Fruit fly (Drosophila melanogaster) whole organism, embryonic: ENCODE results near the gene roq.

Source experiments
- Antp ChIP-seq: fragments of 200-800 bp; sonication (Bioruptor generic); optimal IDR thresholded peaks from 3 replicates; lab custom pipeline; 2016; ENCODE audit warnings: missing biosample characterization, missing genetic modification characterization
- CG10321 ChIP-seq: fragments of 200-800 bp; sonication (Bioruptor generic); IDR thresholded peaks from 2 replicates; pipeline ENCODE4 v1.3.6; 2022; ENCODE audit warnings: missing biosample characterization, missing genetic modification characterization
- CG12155 ChIP-seq: fragments of 200-800 bp; sonication (Bioruptor generic); optimal IDR thresholded peaks from 3 replicates; lab custom pipeline; 2016; ENCODE audit warnings: missing biosample characterization, missing genetic modification characterization
- CG12744 ChIP-seq: fragments of 200-800 bp; sonication (Bioruptor generic); optimal IDR thresholded peaks from 2 replicates; lab custom pipeline; 2016; ENCODE audit warnings: missing biosample characterization, missing genetic modification characterization
- CG12769 ChIP-seq: fragments of 200-800 bp; sonication (Bioruptor generic); optimal IDR thresholded peaks from 2 replicates; lab custom pipeline; 2019; ENCODE audit warnings: missing biosample characterization, mild to moderate bottlenecking, missing genetic modification characterization, moderate library complexity
- CG13123 ChIP-seq: fragments of 200-800 bp; sonication (Bioruptor generic); optimal IDR thresholded peaks from 2 replicates; lab custom pipeline; 2016; ENCODE audit warnings: missing biosample characterization, missing genetic modification characterization
- CG13296 ChIP-seq: fragments of 200-800 bp; sonication (Bioruptor generic); optimal IDR thresholded peaks from 3 replicates; lab custom pipeline; 2018; ENCODE audit warnings: missing biosample characterization, mild to moderate bottlenecking, missing genetic modification characterization
- CG15269 ChIP-seq: fragments of 200-800 bp; sonication (Bioruptor generic); optimal IDR thresholded peaks from 2 replicates; lab custom pipeline; 2018; ENCODE audit warnings: missing biosample characterization, mild to moderate bottlenecking, missing genetic modification characterization, moderate library complexity
- CG2678 ChIP-seq: fragments of 200-800 bp; sonication (Bioruptor generic); optimal IDR thresholded peaks from 3 replicates; lab custom pipeline; 2019; ENCODE audit warnings: missing biosample characterization, mild to moderate bottlenecking, missing genetic modification characterization, moderate library complexity
- CG3281 ChIP-seq: fragments of 200-800 bp; sonication (Bioruptor generic); optimal IDR thresholded peaks from 3 replicates; lab custom pipeline; 2017; ENCODE audit warnings: missing biosample characterization, mild to moderate bottlenecking, missing genetic modification characterization
- CG33213 ChIP-seq: fragments of 200-800 bp; sonication (Bioruptor generic); optimal IDR thresholded peaks from 3 replicates; lab custom pipeline; 2016; ENCODE audit warnings: missing biosample characterization, missing genetic modification characterization
- CG34422 ChIP-seq: fragments of 200-800 bp; sonication (Bioruptor generic); IDR thresholded peaks from 3 replicates; pipeline ENCODE4 v1.3.6; 2022; ENCODE audit warnings: missing biosample characterization, missing genetic modification characterization
- CG4730 ChIP-seq: fragments of 200-800 bp; sonication (Bioruptor generic); IDR thresholded peaks from 2 replicates; pipeline ENCODE4 v1.3.6; 2022; ENCODE audit warnings: missing biosample characterization, missing genetic modification characterization
- CG6254 ChIP-seq: fragments of 200-800 bp; sonication (Bioruptor generic); optimal IDR thresholded peaks from 3 replicates; lab custom pipeline; 2017; ENCODE audit warnings: mild to moderate bottlenecking, missing biosample characterization, missing genetic modification reagents, missing genetic modification characterization
- CG7372 ChIP-seq: fragments of 200-800 bp; sonication (Bioruptor generic); IDR thresholded peaks from 2 replicates; pipeline ENCODE4 v1.3.6; 2022; ENCODE audit warnings: missing biosample characterization, missing genetic modification characterization
- CG7556 ChIP-seq: fragments of 200-800 bp; sonication (Bioruptor generic); optimal IDR thresholded peaks from 2 replicates; lab custom pipeline; 2017; ENCODE audit warnings: missing biosample characterization, mild to moderate bottlenecking, missing genetic modification characterization
- CG7928 ChIP-seq: fragments of 200-800 bp; sonication (Bioruptor generic); optimal IDR thresholded peaks from 2 replicates; lab custom pipeline; 2017; ENCODE audit warnings: missing biosample characterization, mild to moderate bottlenecking, missing genetic modification characterization
- CG9727 ChIP-seq: fragments of 200-800 bp; sonication (Bioruptor generic); optimal IDR thresholded peaks from 3 replicates; lab custom pipeline; 2017; ENCODE audit warnings: missing biosample characterization, mild to moderate bottlenecking, missing genetic modification characterization
- CkIIα-i1 ChIP-seq: fragments of 200-800 bp; sonication (Bioruptor generic); IDR thresholded peaks from 2 replicates; pipeline ENCODE4 v1.3.6; 2022; ENCODE audit warnings: missing biosample characterization, missing genetic modification characterization
- Ets97D ChIP-seq: fragments of 200-800 bp; sonication (Bioruptor generic); optimal IDR thresholded peaks from 3 replicates; lab custom pipeline; 2016; ENCODE audit warnings: missing biosample characterization, missing genetic modification characterization
- MBD-R2 ChIP-seq: fragments of 200-800 bp; sonication (Bioruptor generic); IDR thresholded peaks from 2 replicates; pipeline ENCODE4 v1.3.6; 2022; ENCODE audit warnings: missing biosample characterization, missing genetic modification characterization
- Max ChIP-seq: fragments of 200-800 bp; sonication (Bioruptor generic); optimal IDR thresholded peaks from 2 replicates; lab custom pipeline; 2016; ENCODE audit warnings: missing biosample characterization, mild to moderate bottlenecking, missing genetic modification characterization
- Mrtf ChIP-seq: fragments of 200-800 bp; sonication (Bioruptor generic); IDR thresholded peaks from 3 replicates; pipeline ENCODE4 v1.3.6; 2022; ENCODE audit warnings: missing biosample characterization, missing genetic modification characterization
- Nf-YB ChIP-seq: fragments of 200-800 bp; sonication (Bioruptor generic); optimal IDR thresholded peaks from 3 replicates; lab custom pipeline; 2019; ENCODE audit warnings: missing biosample characterization, mild to moderate bottlenecking, missing genetic modification characterization, moderate library complexity
- Six4 ChIP-seq: fragments of 200-800 bp; sonication (Bioruptor generic); optimal IDR thresholded peaks from 2 replicates; lab custom pipeline; 2016; ENCODE audit warnings: missing biosample characterization, missing genetic modification characterization
- TFAM ChIP-seq: fragments of 200-800 bp; sonication (Bioruptor generic); optimal IDR thresholded peaks from 2 replicates; lab custom pipeline; 2017; ENCODE audit warnings: missing biosample characterization, missing genetic modification characterization, inconsistent platforms
- Tbp ChIP-seq: fragments of >200 bp; optimal IDR thresholded peaks from 2 replicates; lab custom pipeline; 2018; ENCODE audit warnings: missing biosample characterization, missing genetic modification characterization
- btn ChIP-seq: fragments of 200-800 bp; sonication (Bioruptor generic); optimal IDR thresholded peaks from 2 replicates; lab custom pipeline; 2016; ENCODE audit warnings: missing biosample characterization, missing genetic modification characterization
- cas ChIP-seq: fragments of 200-800 bp; sonication (Bioruptor generic); IDR thresholded peaks from 2 replicates; pipeline ENCODE4 v1.3.6; 2022; ENCODE audit warnings: missing biosample characterization, missing genetic modification characterization
- crc ChIP-seq: fragments of 200-800 bp; sonication (Bioruptor generic); optimal IDR thresholded peaks from 2 replicates; lab custom pipeline; 2016; ENCODE audit warnings: missing biosample characterization, missing genetic modification characterization
- dm ChIP-seq: fragments of 200-800 bp; sonication (Bioruptor generic); optimal IDR thresholded peaks from 3 replicates; lab custom pipeline; 2016; ENCODE audit warnings: missing biosample characterization, missing genetic modification characterization
- fd102C ChIP-seq: fragments of 200-800 bp; sonication (Bioruptor generic); optimal IDR thresholded peaks from 2 replicates; lab custom pipeline; 2018; ENCODE audit warnings: missing biosample characterization, mild to moderate bottlenecking, missing genetic modification characterization, moderate library complexity
- grau ChIP-seq: fragments of 200-800 bp; optimal IDR thresholded peaks from 3 replicates; lab custom pipeline; 2019; ENCODE audit warnings: missing biosample characterization, mild to moderate bottlenecking, missing genetic modification characterization, moderate library complexity
- gsb-n ChIP-seq: fragments of 200-800 bp; sonication (Bioruptor generic); optimal IDR thresholded peaks from 3 replicates; lab custom pipeline; 2018; ENCODE audit warnings: missing biosample characterization, mild to moderate bottlenecking, missing genetic modification characterization
- her ChIP-seq: fragments of 200-800 bp; sonication (Bioruptor generic); optimal IDR thresholded peaks from 2 replicates; lab custom pipeline; 2016; ENCODE audit warnings: missing biosample characterization, missing genetic modification characterization
- jing ChIP-seq: fragments of 200-800 bp; sonication (Bioruptor generic); optimal IDR thresholded peaks from 2 replicates; lab custom pipeline; 2018; ENCODE audit warnings: missing biosample characterization, mild to moderate bottlenecking, missing genetic modification characterization
- kay ChIP-seq: fragments of 200-800 bp; sonication (Bioruptor generic); optimal IDR thresholded peaks from 2 replicates; lab custom pipeline; 2016; ENCODE audit warnings: missing biosample characterization, missing genetic modification characterization
- ken ChIP-seq: fragments of 200-800 bp; sonication (Bioruptor generic); IDR thresholded peaks from 3 replicates; pipeline ENCODE4 v1.3.6; 2022; ENCODE audit warnings: missing biosample characterization, missing genetic modification characterization
- lmd ChIP-seq: fragments of 200-800 bp; sonication (Bioruptor generic); IDR thresholded peaks from 2 replicates; pipeline ENCODE4 v1.3.6; 2022; ENCODE audit warnings: missing biosample characterization, missing genetic modification characterization
- mld ChIP-seq: fragments of 200-800 bp; sonication (Bioruptor generic); IDR thresholded peaks from 3 replicates; pipeline ENCODE4 v1.3.6; 2022; ENCODE audit warnings: missing biosample characterization, missing genetic modification characterization; ENCODE audit not compliant: partially characterized antibody
- odd ChIP-seq: fragments of 200-800 bp; sonication (Bioruptor generic); optimal IDR thresholded peaks from 2 replicates; lab custom pipeline; 2017; ENCODE audit warnings: missing biosample characterization, mild to moderate bottlenecking, missing genetic modification characterization
- org-1 ChIP-seq: fragments of 200-800 bp; sonication (Bioruptor generic); optimal IDR thresholded peaks from 2 replicates; lab custom pipeline; 2017; ENCODE audit warnings: missing biosample characterization, missing genetic modification characterization
- pita ChIP-seq: fragments of 200-800 bp; sonication (Bioruptor generic); optimal IDR thresholded peaks from 2 replicates; lab custom pipeline; 2017; ENCODE audit warnings: missing biosample characterization, mild to moderate bottlenecking, missing genetic modification characterization
- pum ChIP-seq: fragments of 200-800 bp; sonication (Bioruptor generic); optimal IDR thresholded peaks from 2 replicates; lab custom pipeline; 2016; ENCODE audit warnings: missing biosample characterization, missing genetic modification characterization
- scrt ChIP-seq: fragments of 200-800 bp; sonication (Bioruptor generic); optimal IDR thresholded peaks from 2 replicates; lab custom pipeline; 2018; ENCODE audit warnings: missing biosample characterization, mild to moderate bottlenecking, missing genetic modification characterization, moderate library complexity
- so ChIP-seq: fragments of 200-800 bp; sonication (Bioruptor generic); IDR thresholded peaks from 3 replicates; pipeline ENCODE4 v1.3.6; 2022; ENCODE audit warnings: missing biosample characterization, missing genetic modification characterization
- sqz ChIP-seq: fragments of 200-800 bp; sonication (Bioruptor generic); optimal IDR thresholded peaks from 3 replicates; lab custom pipeline; 2018; ENCODE audit warnings: missing biosample characterization, mild to moderate bottlenecking, missing genetic modification characterization
- stc ChIP-seq: fragments of 200-800 bp; sonication (Bioruptor generic); IDR thresholded peaks from 2 replicates; pipeline ENCODE4 v1.3.6; 2022; ENCODE audit warnings: missing biosample characterization, missing genetic modification characterization
- usp ChIP-seq: fragments of >200 bp; optimal IDR thresholded peaks from 2 replicates; lab custom pipeline; 2017; ENCODE audit warnings: missing biosample characterization, missing genetic modification characterization
- yki ChIP-seq: fragments of >200 bp; optimal IDR thresholded peaks from 3 replicates; lab custom pipeline; 2018
- zen2 ChIP-seq: fragments of 200-800 bp; sonication (Bioruptor generic); IDR thresholded peaks from 3 replicates; pipeline ENCODE4 v1.3.6; 2022; ENCODE audit warnings: missing biosample characterization, missing genetic modification characterization; ENCODE audit not compliant: partially characterized antibody
- zfh2 ChIP-seq: fragments of 200-800 bp; sonication (Bioruptor generic); optimal IDR thresholded peaks from 2 replicates; lab custom pipeline; 2016; ENCODE audit warnings: missing biosample characterization, missing genetic modification characterization

The roq gene

dm6 chr3L:16380770-16381169, 2.4 kb upstream of the roq start (continued):
- TF ChIP-seq scrt (GFP tag; lab: Kevin White, UChicago): no peak
- peak; percentile 99 for TF ChIP-seq grau (tag; lab: Kevin White, UChicago)
- TF ChIP-seq so: 0 out of 3 replicates have a peak, but pooled peaks have one; percentile 33
- TF ChIP-seq kay (GFP tag; lab: Kevin White, UChicago): peak; percentile 25
- peak; percentile 10 for TF ChIP-seq CG12744 (GFP tag; lab: Kevin White, UChicago)
- TF ChIP-seq Ets97D (GFP tag; lab: Kevin White, UChicago): no peak
- TF ChIP-seq TFAM (GFP tag; lab: Kevin White, UChicago): no peak
- TF ChIP-seq CG6254 (GFP tag; lab: Kevin White, UChicago): no peak
- TF ChIP-seq CG3281 (GFP tag; lab: Kevin White, UChicago): peak; percentile 81
- TF ChIP-seq pum: peak; percentile 64
- no peak for TF ChIP-seq ken (GFP tag; lab: Robert Waterston, UW)
- peak; percentile 76 for TF ChIP-seq CG13296 (GFP tag; lab: Kevin White, UChicago)
- peak; percentile 25; the same call in 1 of the 2 replicates for TF ChIP-seq MBD-R2
- TF ChIP-seq CG7928 (GFP tag; lab: Kevin White, UChicago): peak; percentile 45
- TF ChIP-seq pita (GFP tag; lab: Kevin White, UChicago): no peak
- TF ChIP-seq CG2678: peak; percentile 87
- no peak for TF ChIP-seq jing (GFP tag; lab: Kevin White, UChicago)
- peak; percentile 65 for TF ChIP-seq zfh2 (GFP tag; lab: Kevin White, UChicago)
- peak; percentile 61 for TF ChIP-seq her (GFP tag; lab: Kevin White, UChicago)
- no peak for TF ChIP-seq Tbp (GFP tag; lab: Kevin White, UChicago)
- TF ChIP-seq CG9727: peak; percentile 63
- TF ChIP-seq cas (GFP tag; lab: Robert Waterston, UW): no peak
- 0 out of 2 replicates have a peak, but pooled peaks have one; percentile 7 for TF ChIP-seq stc
- peak; percentile 50 for TF ChIP-seq org-1 (GFP tag; lab: Kevin White, UChicago)
- no peak for TF ChIP-seq Max (GFP tag; lab: Kevin White, UChicago)
- TF ChIP-seq CG7556 (GFP tag; lab: Kevin White, UChicago): peak; percentile 67
- peak; percentile 57 for TF ChIP-seq gsb-n (tag; lab: Kevin White, UChicago)
- no peak for TF ChIP-seq CG10321 (GFP tag; lab: Robert Waterston, UW)
- peak; percentile 55 for TF ChIP-seq CG12155 (GFP tag; lab: Kevin White, UChicago)
- no peak for TF ChIP-seq CG13123 (GFP tag; lab: Kevin White, UChicago)
- no peak for TF ChIP-seq mld
- peak; percentile 15 for TF ChIP-seq btn (GFP tag; lab: Kevin White, UChicago)
- no peak for TF ChIP-seq sqz
- TF ChIP-seq Six4 (GFP tag; lab: Kevin White, UChicago): peak; percentile 65
- TF ChIP-seq lmd (GFP tag; lab: Robert Waterston, UW): no peak; the same call in 1 of the 2 replicates
- TF ChIP-seq CG4730 (GFP tag; lab: Robert Waterston, UW): peak; percentile 34; the same call in 1 of the 2 replicates
- TF ChIP-seq yki (lab: Kevin White, UChicago): no peak
- TF ChIP-seq Nf-YB (GFP tag; lab: Kevin White, UChicago): peak; percentile 1
- no peak for TF ChIP-seq CkIIα-i1 (GFP tag; lab: Robert Waterston, UW)
- TF ChIP-seq Antp (GFP tag; lab: Kevin White, UChicago): peak; percentile 55
- TF ChIP-seq usp (GFP tag; lab: Kevin White, UChicago): no peak
- TF ChIP-seq fd102C (GFP tag; lab: Kevin White, UChicago): no peak
- peak; percentile 12 for TF ChIP-seq crc (GFP tag; lab: Kevin White, UChicago)
- peak; percentile 57 for TF ChIP-seq dm (GFP tag; lab: Kevin White, UChicago)
- TF ChIP-seq CG7372 (GFP tag; lab: Robert Waterston, UW): no peak; the same call in none of the 2 replicates
- TF ChIP-seq CG34422 (GFP tag; lab: Robert Waterston, UW): peak; percentile 36; the same call in 1 of the 3 replicates
- TF ChIP-seq CG33213: peak; percentile 9
- peak; percentile 86 for TF ChIP-seq CG12769 (tag; lab: Kevin White, UChicago)
- peak; percentile 50; the same call in 1 of the 3 replicates for TF ChIP-seq Mrtf
- TF ChIP-seq CG15269 (tag; lab: Kevin White, UChicago): peak; percentile 83
- no peak for TF ChIP-seq zen2
- peak; percentile 59 for TF ChIP-seq odd (GFP tag; lab: Kevin White, UChicago)
